Fruit fly (Drosophila melanogaster): Measurements from ENCODE around the gene Rpp14b.

- TF ChIP-seq OdsH (GFP tag; optimal IDR thresholded peaks at IDR 0.05): peak; percentile 92
- peak; percentile 80 for TF ChIP-seq CG6808 (GFP tag; optimal IDR thresholded peaks at IDR 0.05)
- peak; percentile 78 for TF ChIP-seq CG1621 (tag; optimal IDR thresholded peaks at IDR 0.05)
- TF ChIP-seq Gug (GFP tag; IDR thresholded peaks at IDR 0.05): peak; percentile 78
- peak; percentile 97 for TF ChIP-seq esn (GFP tag; optimal IDR thresholded peaks at IDR 0.05)
- TF ChIP-seq eg (GFP tag; IDR thresholded peaks at IDR 0.05): peak; percentile 93
Observed at dm6 chr3R:30046029-30047001, 9.4 kb upstream of the Rpp14b start, which contains the start of the genes RpL32 and CG7943.

Measured in whole organism, prepupa.